Worm (Caenorhabditis elegans): ENCODE measurements around the gene hse-5.

hse-5 gene

DNA sequence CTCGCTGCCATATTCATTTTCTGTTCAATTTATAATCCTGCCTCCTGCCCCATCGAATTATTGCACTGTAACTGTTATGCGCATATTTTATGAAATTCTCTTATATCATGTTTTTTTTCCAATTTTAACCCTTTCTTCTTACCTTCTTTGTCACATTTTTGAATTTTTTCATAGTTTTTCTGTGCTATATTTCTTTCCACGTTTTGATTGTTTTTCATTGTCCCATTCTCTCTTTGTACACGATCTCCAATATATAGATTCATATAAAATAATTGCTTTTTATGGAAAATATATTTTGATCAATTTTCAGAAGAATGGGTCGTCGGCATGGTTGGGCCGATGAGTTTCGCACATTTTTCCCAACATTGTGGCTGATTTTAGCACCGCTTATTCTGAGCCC lies 4.7 kb downstream of the hse-5 start, which contains the start of gene B0285.6:
B0285.6 (plus strand) TSS at position 301 of the 400 bp plus-strand sequence.
- no peak for TF ChIP-seq unc-120 (tag; optimal IDR thresholded peaks at IDR 0.05; ENCODE audit: poor library complexity, severe bottlenecking)
- TF ChIP-seq nhr-12 (tag; optimal IDR thresholded peaks at IDR 0.05): no peak

ce11 chrIII:4356384-4356783 lies 11.2 kb downstream of the hse-5 start, which contains the start of gene mnp-1:
Gene mnp-1 (plus strand): TSS chrIII:4356594.
- peak; percentile 61 for TF ChIP-seq zip-8 (tag; optimal IDR thresholded peaks at IDR 0.05)
- TF ChIP-seq hlh-1 (tag; optimal IDR thresholded peaks at IDR 0.05): peak; percentile 38
- TF ChIP-seq lin-13 (tag; optimal IDR thresholded peaks at IDR 0.05): no peak
- no peak for TF ChIP-seq nhr-28 (tag; optimal IDR thresholded peaks at IDR 0.05)
- no peak for TF ChIP-seq nhr-237 (tag; optimal IDR thresholded peaks at IDR 0.05)
- no peak for TF ChIP-seq ceh-83 (GFP tag; optimal IDR thresholded peaks at IDR 0.05)
- TF ChIP-seq unc-39 (tag; optimal IDR thresholded peaks at IDR 0.05): peak; percentile 32
- TF ChIP-seq lin-32 (GFP tag; optimal IDR thresholded peaks at IDR 0.05): no peak

- peak; percentile 33 for TF ChIP-seq unc-62 (GFP tag; optimal IDR thresholded peaks at IDR 0.05)
- no peak for TF ChIP-seq ceh-43 (GFP tag; optimal IDR thresholded peaks at IDR 0.05)
These were observed 12.3 kb downstream of the hse-5 start for ce11 chrIII:4357438-4357837.

DNA sequence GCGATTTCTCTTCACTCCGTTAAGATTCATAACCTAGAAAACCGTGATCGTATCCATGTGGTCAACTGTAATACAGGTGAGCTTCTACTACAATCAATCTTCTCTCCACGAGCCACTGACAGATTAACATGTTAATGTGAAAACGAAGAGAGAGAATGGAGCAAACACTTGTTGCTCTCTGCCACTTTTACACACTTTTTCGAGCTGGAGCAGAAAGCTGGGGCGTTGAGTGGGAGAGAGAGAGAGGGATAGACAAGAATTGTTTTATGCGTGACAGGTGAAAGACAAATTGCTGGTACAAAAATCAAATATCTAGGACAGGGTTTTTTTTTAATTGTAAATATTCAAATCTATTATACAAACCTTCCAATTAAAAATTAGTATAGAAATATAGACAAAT lies 13.2 kb downstream of the hse-5 start:
- TF ChIP-seq hlh-1 (tag; optimal IDR thresholded peaks at IDR 0.05) (peak; percentile 96), flh-1 (GFP tag; optimal IDR thresholded peaks at IDR 0.05) (no peak), mab-5 (tag; optimal IDR thresholded peaks at IDR 0.05) (peak; percentile 89), blmp-1 (tag; optimal IDR thresholded peaks at IDR 0.05) (no peak), unc-62 (GFP tag; optimal IDR thresholded peaks at IDR 0.05) (peak; percentile 98), unc-120 (tag; optimal IDR thresholded peaks at IDR 0.05; ENCODE audit: poor library complexity, severe bottlenecking) (peak; percentile 31)

DNA sequence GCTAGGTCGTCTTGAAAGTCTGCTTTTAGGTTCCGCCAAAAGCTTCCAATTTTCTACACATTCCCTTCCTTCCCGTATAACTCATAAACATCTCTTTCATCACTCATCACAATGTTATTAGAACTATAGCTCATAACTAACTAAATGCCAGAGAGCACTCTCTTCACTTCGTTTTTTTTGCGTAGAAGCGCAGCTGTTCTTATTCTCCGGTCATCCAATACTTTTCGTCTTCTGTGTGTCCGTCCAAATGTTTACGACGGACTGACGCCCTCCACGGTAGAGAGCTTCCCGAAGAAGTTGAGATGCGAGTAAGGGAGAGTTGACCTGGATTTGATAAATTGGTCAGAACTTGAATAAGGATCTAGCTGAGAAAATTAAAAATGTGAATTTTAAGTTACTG lies 14.1 kb downstream of the hse-5 start:
- peak; percentile 80 for TF ChIP-seq hlh-1 (tag; optimal IDR thresholded peaks at IDR 0.05)
- TF ChIP-seq nhr-2 (tag; optimal IDR thresholded peaks at IDR 0.05): no peak

ce11 chrIII:4359900-4360299 lies 14.8 kb downstream of the hse-5 start:
- TF ChIP-seq zip-8 (tag; optimal IDR thresholded peaks at IDR 0.05) (no peak), hlh-1 (tag; optimal IDR thresholded peaks at IDR 0.05) (peak; percentile 89), mep-1 (tag; optimal IDR thresholded peaks at IDR 0.05) (no peak), unc-62 (GFP tag; optimal IDR thresholded peaks at IDR 0.05) (peak; percentile 71)

DNA sequence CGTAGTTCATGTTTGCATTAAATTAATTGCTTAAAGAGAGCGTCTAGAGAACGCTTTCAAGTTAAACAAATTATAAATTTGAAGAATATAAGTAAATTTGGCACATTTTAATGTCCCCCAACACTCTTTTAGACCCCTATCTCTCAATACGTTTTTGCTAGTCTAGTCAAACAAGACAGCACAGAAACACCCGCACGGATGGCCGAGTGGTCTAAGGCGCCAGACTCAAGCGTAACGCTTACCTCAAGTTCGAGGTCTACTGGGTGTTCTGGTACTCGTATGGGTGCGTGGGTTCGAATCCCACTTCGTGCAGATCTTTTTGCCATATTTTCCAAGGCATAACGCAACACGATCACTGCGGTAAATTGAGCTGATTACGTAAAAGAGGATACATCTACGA lies 17.2 kb downstream of the hse-5 start:
- TF ChIP-seq ham-2 (GFP tag; optimal IDR thresholded peaks at IDR 0.05): peak; percentile 26
- TF ChIP-seq nhr-28 (tag; optimal IDR thresholded peaks at IDR 0.05): no peak
- no peak for TF ChIP-seq ztf-11 (tag; optimal IDR thresholded peaks at IDR 0.05)
- TF ChIP-seq mls-2 (tag; optimal IDR thresholded peaks at IDR 0.05): no peak
- TF ChIP-seq mep-1 (tag; optimal IDR thresholded peaks at IDR 0.05): no peak
- TF ChIP-seq tbx-8 (GFP tag; optimal IDR thresholded peaks at IDR 0.05): no peak

ce11 chrIII:4364974-4365373 lies 19.8 kb downstream of the hse-5 start, which contains the start of gene ckb-1:
Gene ckb-1 (plus strand): TSS chrIII:4365274.
- no peak for TF ChIP-seq unc-39 (tag; optimal IDR thresholded peaks at IDR 0.05)
- TF ChIP-seq nhr-12 (tag; optimal IDR thresholded peaks at IDR 0.05): no peak
- TF ChIP-seq mab-5 (tag; optimal IDR thresholded peaks at IDR 0.05): no peak
- TF ChIP-seq tbx-8 (GFP tag; optimal IDR thresholded peaks at IDR 0.05): no peak
- no peak for TF ChIP-seq unc-120 (tag; optimal IDR thresholded peaks at IDR 0.05; ENCODE audit: poor library complexity, severe bottlenecking)
- no peak for TF ChIP-seq nhr-2 (tag; optimal IDR thresholded peaks at IDR 0.05)
- no peak for TF ChIP-seq unc-62 (GFP tag; optimal IDR thresholded peaks at IDR 0.05)
- no peak for TF ChIP-seq nhr-28 (tag; optimal IDR thresholded peaks at IDR 0.05)
- TF ChIP-seq flh-1 (GFP tag; optimal IDR thresholded peaks at IDR 0.05): no peak
- no peak for TF ChIP-seq nhr-237 (tag; optimal IDR thresholded peaks at IDR 0.05)
- no peak for TF ChIP-seq zip-8 (tag; optimal IDR thresholded peaks at IDR 0.05)
- no peak for TF ChIP-seq blmp-1 (tag; optimal IDR thresholded peaks at IDR 0.05)
- no peak for TF ChIP-seq ceh-83 (GFP tag; optimal IDR thresholded peaks at IDR 0.05)
- TF ChIP-seq pha-4 (tag; optimal IDR thresholded peaks at IDR 0.05): no peak
- no peak for TF ChIP-seq sem-2 (GFP tag; optimal IDR thresholded peaks at IDR 0.05)
- TF ChIP-seq lsy-2 (tag; optimal IDR thresholded peaks at IDR 0.05): no peak
- no peak for TF ChIP-seq drap-1 (GFP tag; optimal IDR thresholded peaks at IDR 0.05)
